Fruit fly (Drosophila melanogaster) whole organism, pupa: ENCODE results near the gene x16.

Experiments
- CG10348 ChIP-seq: fragments of 200-800 bp; sonication (Bioruptor generic); IDR thresholded peaks from 2 replicates; pipeline ENCODE4 v1.3.6; 2022; ENCODE audit warnings: missing biosample characterization, missing genetic modification characterization
- CG12605 ChIP-seq: fragments of 200-800 bp; sonication (Bioruptor generic); IDR thresholded peaks from 2 replicates; pipeline ENCODE4 v1.3.6; 2022; ENCODE audit warnings: missing biosample characterization, missing genetic modification characterization
- CG13204 ChIP-seq: fragments of 200-800 bp; sonication (Bioruptor generic); optimal IDR thresholded peaks from 2 replicates; lab custom pipeline; 2018; ENCODE audit warnings: missing biosample characterization, mild to moderate bottlenecking, missing genetic modification characterization, moderate library complexity
- CG14655 ChIP-seq: fragments of 200-800 bp; sonication (Bioruptor generic); optimal IDR thresholded peaks from 3 replicates; lab custom pipeline; 2017; ENCODE audit warnings: mild to moderate bottlenecking, missing biosample characterization, missing genetic modification reagents, missing genetic modification characterization
- CG15710 ChIP-seq: fragments of 200-800 bp; sonication (Bioruptor generic); optimal IDR thresholded peaks from 2 replicates; lab custom pipeline; 2018; ENCODE audit warnings: missing biosample characterization, mild to moderate bottlenecking, missing genetic modification characterization, moderate library complexity
- CG17806 ChIP-seq: fragments of 200-800 bp; sonication (Bioruptor generic); optimal IDR thresholded peaks from 2 replicates; lab custom pipeline; 2018; ENCODE audit warnings: missing biosample characterization, mild to moderate bottlenecking, missing genetic modification characterization, moderate library complexity
- CG32121 ChIP-seq: fragments of 200-800 bp; sonication (Bioruptor generic); IDR thresholded peaks from 2 replicates; pipeline ENCODE4 v1.3.6; 2022; ENCODE audit warnings: missing biosample characterization, missing genetic modification characterization
- CG34367 ChIP-seq: fragments of 200-800 bp; sonication (Bioruptor generic); optimal IDR thresholded peaks from 2 replicates; lab custom pipeline; 2018; ENCODE audit warnings: missing biosample characterization, mild to moderate bottlenecking, missing genetic modification characterization
- CG8159 ChIP-seq: fragments of 200-800 bp; sonication (Bioruptor generic); optimal IDR thresholded peaks from 3 replicates; lab custom pipeline; 2018; ENCODE audit warnings: missing biosample characterization, mild to moderate bottlenecking, missing genetic modification characterization, moderate library complexity
- CG8301 ChIP-seq: fragments of 200-800 bp; sonication (Bioruptor generic); optimal IDR thresholded peaks from 2 replicates; lab custom pipeline; 2018; ENCODE audit warnings: missing biosample characterization, mild to moderate bottlenecking, missing genetic modification characterization
- CG9948 ChIP-seq: fragments of 200-800 bp; sonication (Bioruptor generic); optimal IDR thresholded peaks from 2 replicates; lab custom pipeline; 2018; ENCODE audit warnings: missing biosample characterization, mild to moderate bottlenecking, missing genetic modification characterization, moderate library complexity
- D1 ChIP-seq: fragments of 200-800 bp; sonication (Bioruptor generic); optimal IDR thresholded peaks from 2 replicates; lab custom pipeline; 2018; ENCODE audit warnings: missing biosample characterization, mild to moderate bottlenecking, missing genetic modification characterization, moderate library complexity
- EcR ChIP-seq: fragments of 200-800 bp; sonication (Bioruptor generic); optimal IDR thresholded peaks from 3 replicates; lab custom pipeline; 2019; ENCODE audit warnings: missing biosample characterization, missing genetic modification characterization, mild to moderate bottlenecking, moderate library complexity, missing genetic modification reagents
- Ets98B ChIP-seq: fragments of 200-800 bp; sonication (Bioruptor generic); IDR thresholded peaks from 2 replicates; pipeline ENCODE4 v1.3.6; 2022; ENCODE audit warnings: missing biosample characterization, missing genetic modification characterization
- Pif1A ChIP-seq: fragments of 200-800 bp; sonication (Bioruptor generic); optimal IDR thresholded peaks from 3 replicates; lab custom pipeline; 2016; ENCODE audit warnings: missing biosample characterization, missing genetic modification characterization
- Pif1B ChIP-seq: fragments of 200-800 bp; sonication (Bioruptor generic); optimal IDR thresholded peaks from 3 replicates; lab custom pipeline; 2016; ENCODE audit warnings: missing biosample characterization, missing genetic modification characterization
- Snoo ChIP-seq: fragments of 200-800 bp; sonication (Bioruptor generic); optimal IDR thresholded peaks from 3 replicates; lab custom pipeline; 2017; ENCODE audit warnings: missing biosample characterization, mild to moderate bottlenecking, missing genetic modification characterization, inconsistent platforms
- fd96Ca ChIP-seq: fragments of 200-800 bp; sonication (Bioruptor generic); IDR thresholded peaks from 3 replicates; pipeline ENCODE4 v1.3.6; 2022; ENCODE audit warnings: missing biosample characterization, missing genetic modification characterization
- gl ChIP-seq: fragments of 200-800 bp; sonication (Bioruptor generic); optimal IDR thresholded peaks from 2 replicates; lab custom pipeline; 2018; ENCODE audit warnings: missing biosample characterization, mild to moderate bottlenecking, missing genetic modification characterization
- rn ChIP-seq: fragments of 200-800 bp; sonication (Bioruptor generic); IDR thresholded peaks from 2 replicates; pipeline ENCODE4 v1.3.6; 2022; ENCODE audit warnings: missing biosample characterization, missing genetic modification characterization

Gene x16

dm6 chr2L:6874526-6875198 is 45.3 kb downstream of the x16 start, which contains the start of gene Nlg2:
TSS of gene Nlg2 (plus strand) at chr2L:6874900.
- no peak for TF ChIP-seq rn (GFP tag; lab: Robert Waterston, UW)
- peak; percentile 43 for TF ChIP-seq CG14655 (GFP tag; lab: Kevin White, UChicago)
- TF ChIP-seq CG34367 (tag; lab: Kevin White, UChicago): no peak
- no peak for TF ChIP-seq CG13204 (GFP tag; lab: Kevin White, UChicago)
- peak; percentile 14 for TF ChIP-seq CG8301 (tag; lab: Kevin White, UChicago)
- TF ChIP-seq CG9948 (tag; lab: Kevin White, UChicago): peak; percentile 36
- peak; percentile 2 for TF ChIP-seq CG17806 (tag; lab: Kevin White, UChicago)
- peak; percentile 41 for TF ChIP-seq CG15710 (tag; lab: Kevin White, UChicago)
- TF ChIP-seq CG8159 (tag; lab: Kevin White, UChicago): peak; percentile 66

- TF ChIP-seq Pif1B (no peak), CG9948 (tag; lab: Kevin White, UChicago) (no peak)
These were observed 46.0 kb downstream of the x16 start for dm6 chr2L:6874006-6874405.

- TF ChIP-seq CG12605 (GFP tag; lab: Robert Waterston, UW) (no peak), Ets98B (GFP tag; lab: Robert Waterston, UW) (no peak)
These were observed 49.2 kb downstream of the x16 start for dm6 chr2L:6870777-6871176.

- TF ChIP-seq Pif1B: no peak
- TF ChIP-seq rn (GFP tag; lab: Robert Waterston, UW): no peak
- TF ChIP-seq CG10348: no peak
- TF ChIP-seq gl (tag; lab: Kevin White, UChicago): no peak
- no peak for TF ChIP-seq CG8301 (tag; lab: Kevin White, UChicago)
- no peak for TF ChIP-seq CG8159 (tag; lab: Kevin White, UChicago)
- no peak for TF ChIP-seq CG13204 (GFP tag; lab: Kevin White, UChicago)
- TF ChIP-seq CG15710 (tag; lab: Kevin White, UChicago): no peak
- TF ChIP-seq D1 (tag; lab: Kevin White, UChicago): no peak
- TF ChIP-seq Pif1A (GFP tag; lab: Kevin White, UChicago): no peak
- TF ChIP-seq CG14655 (GFP tag; lab: Kevin White, UChicago): no peak
- no peak for TF ChIP-seq EcR (GFP tag; lab: Kevin White, UChicago)
- TF ChIP-seq fd96Ca: no peak
- TF ChIP-seq Ets98B (GFP tag; lab: Robert Waterston, UW): no peak
- no peak for TF ChIP-seq Snoo (tag; lab: Kevin White, UChicago)
- TF ChIP-seq CG32121 (GFP tag; lab: Robert Waterston, UW): no peak
- TF ChIP-seq CG12605 (GFP tag; lab: Robert Waterston, UW): no peak
- TF ChIP-seq CG17806 (tag; lab: Kevin White, UChicago): no peak
These were observed 49.7 kb downstream of the x16 start, which contains the start of gene Nha1 for dm6 chr2L:6870289-6870688. TSS of gene Nha1 (minus strand) at chr2L:6870389.

- TF ChIP-seq CG32121 (GFP tag; lab: Robert Waterston, UW) (no peak), CG8301 (tag; lab: Kevin White, UChicago) (no peak), CG9948 (tag; lab: Kevin White, UChicago) (no peak), CG8159 (tag; lab: Kevin White, UChicago) (no peak), rn (GFP tag; lab: Robert Waterston, UW) (no peak)
These were observed 51.7 kb downstream of the x16 start for dm6 chr2L:6868178-6868867.
